Worm (Caenorhabditis elegans) whole organism, mixed stage, embryonic: Measurements from ENCODE around the gene W07G4.2.

Experiments used
- mep-1 ChIP-seq: fragments of 150-350 bp; optimal IDR thresholded peaks from 2 replicates; lab custom pipeline; 2017; ENCODE audit warnings: missing biosample characterization, missing genetic modification reagents, missing genetic modification characterization, inconsistent platforms
- nhr-12 ChIP-seq: fragments of 150-350 bp; optimal IDR thresholded peaks from 2 replicates; lab custom pipeline; 2014; ENCODE audit warnings: missing biosample characterization, missing genetic modification characterization

DNA sequence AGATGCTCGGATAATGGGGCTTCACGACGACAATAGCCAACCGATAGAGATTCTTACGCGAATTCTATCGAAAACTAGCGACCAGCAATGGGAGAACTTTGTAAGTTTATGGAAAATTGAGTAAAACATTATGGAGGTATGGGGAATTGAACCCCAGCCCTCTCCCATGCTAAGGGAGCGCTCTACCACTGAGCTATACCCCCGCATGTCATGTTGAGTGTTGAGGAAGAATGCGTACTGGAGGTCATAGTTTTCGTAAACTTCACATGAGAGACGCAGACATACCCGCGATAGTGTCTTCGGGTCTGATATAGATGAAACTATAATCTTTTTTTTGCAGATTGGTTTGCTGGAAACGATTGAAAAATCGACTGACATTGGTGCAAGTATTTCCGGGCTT lies 33.0 kb downstream of the W07G4.2 start:
- TF ChIP-seq mep-1 (peak; percentile 26), nhr-12 (tag; lab: Kevin White, UChicago) (no peak)
